Worm (Caenorhabditis elegans) whole organism, L3 larva: ENCODE results near the gene ZK370.6.

Experiments used
- ceh-9 ChIP-seq: sonication (generic microtip); optimal IDR thresholded peaks from 2 replicates; lab custom pipeline; 2018; ENCODE audit warnings: missing biosample characterization, missing genetic modification characterization
- elt-3 ChIP-seq, 3 experiments: fragments of 150-350 bp in 1 of 3; sonication (generic microtip) in 2 of 3; optimal IDR thresholded peaks; 2 replicates in 2 of 3; 4 replicates in 1 of 3; lab custom pipeline; 2014 to 2017; ENCODE audit warnings: missing biosample characterization in 3 of 3, missing genetic modification characterization in 3 of 3
- lin-15B ChIP-seq: fragments of 150-350 bp; optimal IDR thresholded peaks from 2 replicates; lab custom pipeline; 2014; ENCODE audit warnings: missing biosample characterization, missing genetic modification characterization
- unc-62 ChIP-seq: fragments of 150-350 bp; sonication (generic microtip); optimal IDR thresholded peaks from 4 replicates; lab custom pipeline; 2014; ENCODE audit warnings: missing biosample characterization, missing genetic modification reagents, missing genetic modification characterization

DNA sequence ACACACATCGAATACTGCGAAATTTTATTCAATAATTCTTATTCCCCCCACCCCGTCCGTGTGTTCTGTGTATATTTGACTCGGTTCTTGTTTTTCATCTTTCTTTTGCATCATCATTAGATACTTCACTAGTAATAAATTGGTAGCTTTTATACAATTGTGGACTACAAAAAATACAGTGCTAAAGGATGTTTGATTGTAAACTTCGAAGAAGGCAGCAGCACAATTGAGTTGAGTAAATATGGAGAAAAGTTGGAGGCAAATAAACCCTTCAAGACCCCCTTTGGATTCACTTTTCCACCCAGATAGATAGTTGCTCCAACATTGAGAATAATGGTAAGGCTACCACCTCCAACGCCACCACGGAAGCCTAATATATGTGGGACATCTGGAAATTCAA, 50.3 kb downstream of the ZK370.6 start, which contains the start of gene B0303.7:
- TF ChIP-seq elt-3 (tag; optimal IDR thresholded peaks at IDR 0.05; lab: Kevin White, UChicago) (no peak), unc-62 (GFP tag; lab: Kevin White, UChicago) (no peak), ceh-9 (tag; lab: Kevin White, UChicago) (no peak), lin-15B (no peak)
